Worm (Caenorhabditis elegans): ENCODE results near the gene fln-1.

fln-1 gene

ce11 chrIV:325640-326039, 50.2 kb downstream of the fln-1 start:
- TF ChIP-seq unc-62 (GFP tag; optimal IDR thresholded peaks at IDR 0.05): no peak

ce11 chrIV:324759-325158, 51.1 kb downstream of the fln-1 start, which contains the start of gene drl-1:
Gene drl-1 (plus strand): TSS chrIV:325059.
- TF ChIP-seq unc-62 (GFP tag; optimal IDR thresholded peaks at IDR 0.05): no peak

ce11 chrIV:322497-322896, 53.3 kb downstream of the fln-1 start, which contains the start of gene grl-26:
Gene grl-26 (minus strand): TSS chrIV:322814.
- no peak for TF ChIP-seq unc-62 (GFP tag; optimal IDR thresholded peaks at IDR 0.05)

ce11 chrIV:320380-320779, 55.4 kb downstream of the fln-1 start, which contains the start of gene dsc-4:
Gene dsc-4 (minus strand): TSS chrIV:320544.
- no peak for TF ChIP-seq unc-62 (GFP tag; optimal IDR thresholded peaks at IDR 0.05)

ce11 chrIV:319654-320053, 56.2 kb downstream of the fln-1 start:
- no peak for TF ChIP-seq unc-62 (GFP tag; optimal IDR thresholded peaks at IDR 0.05)

- TF ChIP-seq unc-62 (GFP tag; optimal IDR thresholded peaks at IDR 0.05): no peak
Measured at ce11 chrIV:314475-314874, 61.3 kb downstream of the fln-1 start.

- no peak for TF ChIP-seq unc-62 (GFP tag; optimal IDR thresholded peaks at IDR 0.05)
Measured at ce11 chrIV:313615-314014, 62.2 kb downstream of the fln-1 start, which contains the start of gene snai-1. Gene snai-1 (minus strand): TSS chrIV:313715.

ce11 chrIV:309526-309925, 66.3 kb downstream of the fln-1 start:
- no peak for TF ChIP-seq unc-62 (GFP tag; optimal IDR thresholded peaks at IDR 0.05)
